Worm (Caenorhabditis elegans): ENCODE measurements around the gene Y7A5A.7.

Y7A5A.7 gene

DNA sequence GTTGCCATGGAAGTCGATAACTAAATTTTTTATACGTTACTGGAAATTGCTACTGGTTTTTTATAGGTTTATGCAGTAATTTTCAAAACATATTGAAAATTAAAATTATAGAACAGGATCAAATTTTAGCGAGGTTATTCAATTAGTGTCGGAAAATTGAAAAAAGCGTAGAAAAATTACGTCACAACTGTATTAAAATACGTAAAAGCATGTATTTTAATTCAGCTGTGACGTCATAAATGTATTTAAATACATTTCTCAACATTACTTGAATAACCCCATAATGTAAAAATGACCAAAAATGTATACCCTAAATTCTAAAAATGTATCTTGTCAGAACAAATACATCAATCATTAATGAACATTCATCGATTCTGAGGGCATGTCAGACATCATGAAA lies 44.9 kb upstream of the Y7A5A.7 start:
- no peak for TF ChIP-seq ceh-82 (tag; optimal IDR thresholded peaks at IDR 0.05)

DNA sequence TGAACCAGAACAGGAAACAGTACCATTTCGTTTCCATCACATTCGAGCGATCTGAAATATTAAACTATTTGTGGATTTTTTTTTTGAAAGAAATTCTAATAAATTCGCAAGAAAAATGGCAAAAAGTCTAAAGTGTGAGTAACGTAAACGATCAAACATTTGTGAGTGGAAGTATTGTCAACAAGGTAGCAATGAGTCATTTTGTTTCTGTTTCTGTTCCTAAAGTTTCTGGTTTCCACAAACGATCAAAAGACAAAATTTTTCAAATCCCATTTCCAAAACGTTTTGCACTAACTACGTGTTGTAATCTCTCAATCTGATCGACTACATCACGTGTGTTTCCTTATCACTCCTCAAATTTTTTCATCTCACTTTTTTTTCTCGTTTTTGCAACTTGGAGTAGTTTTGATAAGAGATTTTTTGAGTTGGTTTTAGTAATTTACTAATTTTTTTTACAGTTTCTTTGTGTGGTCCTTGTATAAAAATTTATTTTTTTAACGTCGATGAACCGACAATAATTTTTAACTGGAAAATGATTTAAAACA lies 43.6 kb upstream of the Y7A5A.7 start, which contains the start of gene F59F4.3:
TSS of gene F59F4.3 (minus strand) at position 51 of the 545 bp plus-strand sequence.
- TF ChIP-seq nhr-28 (tag; optimal IDR thresholded peaks at IDR 0.05) (no peak), elt-2 (tag; optimal IDR thresholded peaks at IDR 0.05) (peak; percentile 61), pha-4 (tag; optimal IDR thresholded peaks at IDR 0.05) (peak; percentile 29)

- TF ChIP-seq nhr-77 (tag; optimal IDR thresholded peaks at IDR 0.05) (no peak), fos-1 (tag; optimal IDR thresholded peaks at IDR 0.05) (no peak), snpc-4 (tag; optimal IDR thresholded peaks at IDR 0.05) (no peak), nhr-76 (tag; optimal IDR thresholded peaks at IDR 0.05) (no peak), fkh-2 (tag; optimal IDR thresholded peaks at IDR 0.05) (no peak), elt-2 (tag; optimal IDR thresholded peaks at IDR 0.05) (peak; percentile 71), pqm-1 (tag; optimal IDR thresholded peaks at IDR 0.05) (peak; percentile 5), jun-1 (tag; optimal IDR thresholded peaks at IDR 0.05) (no peak)
Measured at ce11 chrX:15846552-15846951, 42.6 kb upstream of the Y7A5A.7 start.

ce11 chrX:15844330-15844729 lies 40.4 kb upstream of the Y7A5A.7 start:
- TF ChIP-seq ztf-4 (tag; optimal IDR thresholded peaks at IDR 0.05) (no peak), nhr-67 (tag; optimal IDR thresholded peaks at IDR 0.05) (no peak), nhr-237 (tag; optimal IDR thresholded peaks at IDR 0.05) (no peak), nfya-1 (tag; optimal IDR thresholded peaks at IDR 0.05; ENCODE audit: insufficient read depth) (no peak), nhr-25 (tag; optimal IDR thresholded peaks at IDR 0.05) (no peak), nhr-28 (tag; optimal IDR thresholded peaks at IDR 0.05) (no peak), nhr-23 (tag; optimal IDR thresholded peaks at IDR 0.05) (no peak), ztf-11 (tag; optimal IDR thresholded peaks at IDR 0.05) (no peak), R02D3.7 (tag; optimal IDR thresholded peaks at IDR 0.05) (no peak), egl-27 (tag; optimal IDR thresholded peaks at IDR 0.05) (no peak), unc-62 (GFP tag; optimal IDR thresholded peaks at IDR 0.05) (no peak), pha-4 (tag; optimal IDR thresholded peaks at IDR 0.05) (no peak), skn-1 (tag; optimal IDR thresholded peaks at IDR 0.05) (no peak), lin-15B (tag; optimal IDR thresholded peaks at IDR 0.05) (no peak), daf-12 (tag; optimal IDR thresholded peaks at IDR 0.05) (no peak), fos-1 (tag; optimal IDR thresholded peaks at IDR 0.05) (no peak), pqm-1 (tag; optimal IDR thresholded peaks at IDR 0.05) (no peak)

ce11 chrX:15842492-15842891 lies 38.5 kb upstream of the Y7A5A.7 start:
- TF ChIP-seq lin-39 (tag; optimal IDR thresholded peaks at IDR 0.05) (no peak), jun-1 (tag; optimal IDR thresholded peaks at IDR 0.05) (peak; percentile 61), unc-62 (GFP tag; optimal IDR thresholded peaks at IDR 0.05) (no peak), nhr-43 (tag; optimal IDR thresholded peaks at IDR 0.05; ENCODE audit: poor library complexity, severe bottlenecking) (peak; percentile 87), nhr-237 (tag; optimal IDR thresholded peaks at IDR 0.05) (no peak), unc-39 (tag; optimal IDR thresholded peaks at IDR 0.05) (no peak), tbx-2 (tag; optimal IDR thresholded peaks at IDR 0.05) (peak; percentile 58), zag-1 (tag; optimal IDR thresholded peaks at IDR 0.05) (no peak), lsy-12 (tag; optimal IDR thresholded peaks at IDR 0.05) (peak; percentile 67), aly-2 (tag; optimal IDR thresholded peaks at IDR 0.05) (peak; percentile 21), nhr-77 (tag; optimal IDR thresholded peaks at IDR 0.05) (peak; percentile 47), pha-4 (tag; optimal IDR thresholded peaks at IDR 0.05) (peak; percentile 3), nhr-12 (tag; optimal IDR thresholded peaks at IDR 0.05) (no peak), nhr-25 (tag; optimal IDR thresholded peaks at IDR 0.05) (no peak), R02D3.7 (tag; optimal IDR thresholded peaks at IDR 0.05) (no peak), fkh-10 (GFP tag; optimal IDR thresholded peaks at IDR 0.05) (no peak), nhr-11 (tag; optimal IDR thresholded peaks at IDR 0.05) (no peak), eor-1 (tag; optimal IDR thresholded peaks at IDR 0.05) (no peak), ceh-82 (tag; optimal IDR thresholded peaks at IDR 0.05) (no peak), nhr-28 (tag; optimal IDR thresholded peaks at IDR 0.05) (no peak), ama-1 (optimal IDR thresholded peaks at IDR 0.05) (no peak), ZK546.5 (tag; optimal IDR thresholded peaks at IDR 0.05) (no peak), ceh-9 (tag; optimal IDR thresholded peaks at IDR 0.05) (no peak), skn-1 (tag; optimal IDR thresholded peaks at IDR 0.05) (no peak), hmg-11 (tag; optimal IDR thresholded peaks at IDR 0.05) (no peak), pqm-1 (tag; optimal IDR thresholded peaks at IDR 0.05) (peak; percentile 87), ztf-4 (tag; optimal IDR thresholded peaks at IDR 0.05) (no peak), mdl-1 (tag; optimal IDR thresholded peaks at IDR 0.05) (no peak), elt-3 (tag; optimal IDR thresholded peaks at IDR 0.05) (no peak), ztf-11 (tag; optimal IDR thresholded peaks at IDR 0.05) (no peak), elt-2 (tag; optimal IDR thresholded peaks at IDR 0.05) (peak; percentile 85), nhr-76 (tag; optimal IDR thresholded peaks at IDR 0.05) (no peak)
